Fruit fly (Drosophila melanogaster) whole organism, adult: ENCODE results near the gene CG10803.

Experiments
- CG11617 ChIP-seq: fragments of 200-800 bp; sonication (Bioruptor generic); optimal IDR thresholded peaks from 2 replicates; lab custom pipeline; 2017; ENCODE audit warnings: mild to moderate bottlenecking, missing biosample characterization, missing genetic modification reagents, missing genetic modification characterization
- CG12768 ChIP-seq: fragments of 200-800 bp; sonication (Bioruptor generic); optimal IDR thresholded peaks from 2 replicates; lab custom pipeline; 2017; ENCODE audit warnings: missing biosample characterization, missing genetic modification characterization, mild to moderate bottlenecking, moderate library complexity, missing genetic modification reagents
- CG14711 ChIP-seq: fragments of 200-800 bp; sonication (Bioruptor generic); optimal IDR thresholded peaks from 2 replicates; lab custom pipeline; 2018; ENCODE audit warnings: missing biosample characterization, mild to moderate bottlenecking, missing genetic modification characterization, moderate library complexity
- CG1620 ChIP-seq: fragments of 200-800 bp; sonication (Bioruptor generic); optimal IDR thresholded peaks from 2 replicates; lab custom pipeline; 2016; ENCODE audit warnings: missing biosample characterization, missing genetic modification characterization
- CG33017 ChIP-seq: fragments of 200-800 bp; sonication (Bioruptor generic); optimal IDR thresholded peaks from 2 replicates; lab custom pipeline; 2018; ENCODE audit warnings: missing biosample characterization, mild to moderate bottlenecking, missing genetic modification characterization, moderate library complexity
- CG5204 ChIP-seq: fragments of 200-800 bp; sonication (Bioruptor generic); optimal IDR thresholded peaks from 2 replicates; lab custom pipeline; 2016; ENCODE audit warnings: missing biosample characterization, missing genetic modification characterization
- CG7045 ChIP-seq: fragments of 200-800 bp; sonication (Bioruptor generic); optimal IDR thresholded peaks from 2 replicates; lab custom pipeline; 2017; ENCODE audit warnings: missing biosample characterization, mild to moderate bottlenecking, missing genetic modification characterization
- CG7101 ChIP-seq: fragments of 200-800 bp; sonication (Bioruptor generic); optimal IDR thresholded peaks from 2 replicates; lab custom pipeline; 2018; ENCODE audit warnings: missing biosample characterization, mild to moderate bottlenecking, missing genetic modification characterization, moderate library complexity
- Clk ChIP-seq: fragments of 200-800 bp; sonication (Bioruptor generic); optimal IDR thresholded peaks from 2 replicates; lab custom pipeline; 2017; ENCODE audit warnings: missing biosample characterization, missing genetic modification characterization
- Crg-1 ChIP-seq: fragments of 200-800 bp; sonication (Bioruptor generic); optimal IDR thresholded peaks from 2 replicates; lab custom pipeline; 2016; ENCODE audit warnings: missing biosample characterization, missing genetic modification characterization
- Hr96 ChIP-seq: fragments of 200-800 bp; sonication (Bioruptor generic); optimal IDR thresholded peaks from 2 replicates; lab custom pipeline; 2016; ENCODE audit warnings: missing biosample characterization, missing genetic modification characterization
- Mnt ChIP-seq: fragments of 200-800 bp; sonication (Bioruptor generic); optimal IDR thresholded peaks from 2 replicates; lab custom pipeline; 2016; ENCODE audit warnings: missing biosample characterization, mild to moderate bottlenecking, missing genetic modification characterization
- bab1 ChIP-seq: fragments of 200-800 bp; sonication (Bioruptor generic); optimal IDR thresholded peaks from 3 replicates; lab custom pipeline; 2019; ENCODE audit warnings: missing biosample characterization, mild to moderate bottlenecking, missing genetic modification characterization, moderate library complexity
- cic ChIP-seq: fragments of 200-800 bp; sonication (Bioruptor generic); optimal IDR thresholded peaks from 2 replicates; lab custom pipeline; 2017; ENCODE audit warnings: missing biosample characterization, mild to moderate bottlenecking, missing genetic modification characterization, moderate library complexity
- cnc ChIP-seq, 2 experiments: fragments of >200 bp; optimal IDR thresholded peaks; 2 replicates each; lab custom pipeline; 2017
- kay ChIP-seq: fragments of 200-800 bp; sonication (Bioruptor generic); peaks from one replicate; lab custom pipeline; 2016; ENCODE audit warnings: missing biosample characterization, missing genetic modification characterization, borderline replicate concordance
- ovo ChIP-seq: fragments of 200-800 bp; sonication (Bioruptor generic); optimal IDR thresholded peaks from 2 replicates; lab custom pipeline; 2016; ENCODE audit warnings: missing biosample characterization, missing genetic modification characterization
- pad ChIP-seq: fragments of 200-800 bp; sonication (Bioruptor generic); optimal IDR thresholded peaks from 3 replicates; lab custom pipeline; 2017; ENCODE audit warnings: missing biosample characterization, missing genetic modification characterization, mild to moderate bottlenecking, moderate library complexity, missing genetic modification reagents
- tj ChIP-seq: fragments of 200-800 bp; sonication (Bioruptor generic); optimal IDR thresholded peaks from 3 replicates; lab custom pipeline; 2017; ENCODE audit warnings: missing biosample characterization, mild to moderate bottlenecking, missing genetic modification characterization, moderate library complexity
- toe ChIP-seq: fragments of 200-800 bp; sonication (Bioruptor generic); optimal IDR thresholded peaks from 2 replicates; lab custom pipeline; 2016; ENCODE audit warnings: missing biosample characterization, missing genetic modification characterization

CG10803 gene

DNA sequence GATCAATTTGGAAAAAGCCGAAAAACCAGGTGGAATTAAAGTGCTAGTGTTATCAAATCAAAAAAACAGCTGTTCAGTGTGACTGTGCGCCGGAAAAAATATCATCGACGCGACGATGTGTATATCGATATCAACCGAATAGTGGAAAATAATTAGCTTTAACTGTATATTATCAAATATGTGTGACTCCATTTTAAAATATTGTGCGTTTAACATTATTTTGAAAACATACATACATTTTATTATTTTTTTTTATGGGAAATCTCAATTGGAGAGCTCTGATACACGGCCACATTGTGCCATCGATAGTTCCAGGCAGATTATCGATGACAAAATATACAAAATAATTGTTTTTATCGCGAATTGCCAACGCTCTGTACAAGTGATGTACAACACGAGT lies at the start of gene CG10803, which contains the start of gene CG14270:
CG10803 (plus strand) TSS at position 347 of the 400 bp plus-strand sequence.
CG14270 (minus strand) TSS at position 75 of the 400 bp plus-strand sequence.
- TF ChIP-seq CG11617 (GFP tag; lab: Kevin White, UChicago): no peak
- TF ChIP-seq cnc (optimal IDR thresholded peaks at IDR 0.05; lab: Kevin White, UChicago): no peak
- TF ChIP-seq Mnt: peak; percentile 63
- TF ChIP-seq tj (GFP tag; lab: Kevin White, UChicago): peak; percentile 47
- TF ChIP-seq pad (GFP tag; lab: Kevin White, UChicago): no peak
- TF ChIP-seq CG7101: no peak
- no peak for TF ChIP-seq Clk (GFP tag; lab: Kevin White, UChicago)
- peak; percentile 8 for TF ChIP-seq CG5204 (GFP tag; lab: Kevin White, UChicago)
- no peak for TF ChIP-seq CG1620 (GFP tag; lab: Kevin White, UChicago)
- no peak for TF ChIP-seq CG33017 (tag; lab: Kevin White, UChicago)
- no peak for TF ChIP-seq kay (GFP tag; lab: Kevin White, UChicago)
- TF ChIP-seq bab1: peak; percentile 43
- no peak for TF ChIP-seq ovo (GFP tag; lab: Kevin White, UChicago)
- TF ChIP-seq toe (GFP tag; lab: Kevin White, UChicago): peak; percentile 22
- TF ChIP-seq CG7045 (GFP tag; lab: Kevin White, UChicago): no peak
- TF ChIP-seq CG14711 (tag; lab: Kevin White, UChicago): peak; percentile 2
- no peak for TF ChIP-seq CG12768 (GFP tag; lab: Kevin White, UChicago)

DNA sequence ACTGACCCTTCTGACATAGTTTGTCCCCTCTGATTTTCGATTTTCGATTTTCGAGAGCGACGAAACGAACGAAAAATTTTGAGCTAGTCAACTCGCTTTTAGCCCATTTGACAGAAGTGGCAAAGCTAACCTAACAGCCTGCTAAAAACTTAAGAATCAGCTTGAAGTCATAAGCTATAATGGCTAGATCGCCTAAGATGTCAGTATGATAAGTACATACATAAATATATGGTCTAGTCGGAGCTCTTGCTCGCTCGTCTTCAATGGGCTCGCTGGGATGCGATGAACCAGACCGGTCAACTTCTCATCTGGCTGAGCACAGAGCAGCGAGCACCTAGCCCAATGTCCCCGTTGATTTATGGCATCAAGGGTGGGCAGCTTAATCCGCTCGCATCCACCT lies 49.7 kb upstream of the CG10803 start, which contains the start of gene CG14269:
CG14269 (minus strand) TSS at position 101 of the 400 bp plus-strand sequence.
- TF ChIP-seq CG11617 (GFP tag; lab: Kevin White, UChicago) (no peak), kay (GFP tag; lab: Kevin White, UChicago) (no peak), toe (GFP tag; lab: Kevin White, UChicago) (no peak), Crg-1 (no peak), CG12768 (GFP tag; lab: Kevin White, UChicago) (no peak), cic (GFP tag; lab: Kevin White, UChicago) (no peak), CG7101 (no peak), CG1620 (GFP tag; lab: Kevin White, UChicago) (no peak), Mnt (no peak), CG33017 (tag; lab: Kevin White, UChicago) (no peak), bab1 (no peak), tj (GFP tag; lab: Kevin White, UChicago) (no peak), Hr96 (GFP tag; lab: Kevin White, UChicago) (no peak), CG7045 (GFP tag; lab: Kevin White, UChicago) (no peak), pad (GFP tag; lab: Kevin White, UChicago) (no peak)

DNA sequence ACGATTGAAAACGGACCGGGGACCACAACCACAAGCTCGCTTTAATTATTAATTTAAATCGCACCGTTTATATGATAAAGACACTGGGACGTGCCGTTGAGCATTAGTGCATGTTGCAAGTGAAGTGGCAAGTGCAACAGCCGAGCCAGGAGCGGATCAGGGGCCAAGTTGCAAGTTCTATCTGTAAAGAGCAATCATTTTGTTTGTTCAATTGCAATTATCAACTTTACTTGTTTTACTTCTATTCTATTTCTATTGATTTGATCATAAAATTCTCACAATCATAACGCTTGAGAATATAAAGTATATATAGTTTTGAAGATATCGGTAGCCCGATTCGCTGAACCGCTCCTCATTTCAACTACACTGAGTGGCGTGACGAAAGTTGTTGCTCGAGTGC lies 49.3 kb upstream of the CG10803 start:
- TF ChIP-seq Clk (GFP tag; lab: Kevin White, UChicago) (no peak), Hr96 (GFP tag; lab: Kevin White, UChicago) (no peak)

DNA sequence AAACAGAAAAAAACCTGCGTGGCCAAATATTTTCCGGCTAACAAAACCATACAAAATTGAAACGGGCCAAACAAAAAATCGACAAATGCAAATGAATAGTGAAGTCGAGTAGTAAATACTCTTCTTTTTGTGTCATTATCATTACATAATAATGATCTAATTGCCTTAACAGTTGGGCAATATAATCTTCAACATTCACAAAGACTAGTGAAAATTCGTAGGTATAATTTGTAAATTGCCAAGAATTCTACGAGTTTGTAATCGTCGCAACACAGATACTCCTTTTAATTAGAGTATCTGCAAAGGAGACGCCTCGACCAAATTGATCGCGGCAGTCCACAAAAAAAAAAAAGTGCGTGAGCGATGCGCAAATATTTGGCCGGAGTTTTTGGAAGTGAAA lies 48.0 kb upstream of the CG10803 start:
- TF ChIP-seq pad (GFP tag; lab: Kevin White, UChicago): no peak
- no peak for TF ChIP-seq CG33017 (tag; lab: Kevin White, UChicago)
- no peak for TF ChIP-seq CG11617 (GFP tag; lab: Kevin White, UChicago)
- no peak for TF ChIP-seq CG7101
- no peak for TF ChIP-seq toe (GFP tag; lab: Kevin White, UChicago)
- TF ChIP-seq Crg-1: no peak

DNA sequence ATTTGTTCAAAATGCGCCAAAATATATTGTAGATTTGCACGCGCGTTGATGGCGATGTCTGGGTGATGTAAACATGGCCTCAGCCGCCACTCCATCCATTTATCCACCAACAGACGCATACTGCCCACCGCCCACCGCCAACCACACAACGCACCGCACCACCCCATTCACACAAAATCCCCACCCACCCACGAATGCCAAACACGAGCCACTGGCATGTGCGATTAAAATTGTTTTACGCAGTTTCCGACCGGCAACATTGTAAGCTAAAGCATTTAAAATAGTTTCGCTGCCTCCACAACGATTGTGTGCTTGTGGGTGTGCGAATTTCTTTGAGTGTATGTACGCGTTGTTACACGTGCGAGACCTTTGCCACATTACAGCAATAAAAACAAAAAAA lies 44.9 kb upstream of the CG10803 start:
- TF ChIP-seq CG11617 (GFP tag; lab: Kevin White, UChicago) (no peak), Mnt (peak; percentile 71)

DNA sequence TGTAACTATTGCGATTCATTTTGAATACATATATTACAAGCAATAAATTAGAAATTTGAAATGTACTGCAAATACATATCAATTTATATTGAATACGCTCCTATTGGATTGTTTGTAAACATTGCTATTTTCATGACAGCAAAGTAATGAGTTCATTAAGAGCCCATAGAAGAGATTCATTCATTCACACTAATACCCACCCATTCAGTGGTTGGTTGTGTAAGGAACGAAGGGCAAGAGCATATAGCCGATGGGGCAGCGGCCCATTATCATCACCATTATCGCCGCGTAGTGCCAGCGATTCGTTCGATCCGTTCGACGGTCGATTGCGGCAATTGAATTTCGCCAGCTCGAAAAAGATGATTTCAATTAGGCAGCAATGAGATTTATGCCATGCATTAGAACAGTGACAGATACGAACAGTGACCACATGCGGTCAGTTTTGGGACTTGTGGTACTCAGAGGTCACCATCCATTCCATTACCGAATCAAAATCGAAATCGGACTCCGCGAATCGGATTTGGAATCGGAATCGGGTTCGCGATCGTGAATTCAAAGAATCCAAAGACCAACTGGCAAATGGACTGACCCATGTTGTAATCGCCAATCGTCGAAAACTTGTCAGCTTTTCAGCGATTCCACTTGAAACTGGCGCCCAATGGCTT lies 42.8 kb upstream of the CG10803 start:
- no peak for TF ChIP-seq Hr96 (GFP tag; lab: Kevin White, UChicago)
- peak; percentile 81 for TF ChIP-seq cic (GFP tag; lab: Kevin White, UChicago)
- peak; percentile 1 for TF ChIP-seq Mnt
- TF ChIP-seq toe (GFP tag; lab: Kevin White, UChicago): no peak
- TF ChIP-seq CG12768 (GFP tag; lab: Kevin White, UChicago): no peak
- TF ChIP-seq cnc (optimal IDR thresholded peaks at IDR 0.05; lab: Kevin White, UChicago): no peak
- no peak for TF ChIP-seq CG14711 (tag; lab: Kevin White, UChicago)
- no peak for TF ChIP-seq ovo (GFP tag; lab: Kevin White, UChicago)
- TF ChIP-seq CG33017 (tag; lab: Kevin White, UChicago): no peak
- no peak for TF ChIP-seq CG5204 (GFP tag; lab: Kevin White, UChicago)
- peak; percentile 76 for TF ChIP-seq kay (GFP tag; lab: Kevin White, UChicago)
- TF ChIP-seq Clk (GFP tag; lab: Kevin White, UChicago): no peak
- TF ChIP-seq tj (GFP tag; lab: Kevin White, UChicago): no peak
- no peak for TF ChIP-seq CG7101

DNA sequence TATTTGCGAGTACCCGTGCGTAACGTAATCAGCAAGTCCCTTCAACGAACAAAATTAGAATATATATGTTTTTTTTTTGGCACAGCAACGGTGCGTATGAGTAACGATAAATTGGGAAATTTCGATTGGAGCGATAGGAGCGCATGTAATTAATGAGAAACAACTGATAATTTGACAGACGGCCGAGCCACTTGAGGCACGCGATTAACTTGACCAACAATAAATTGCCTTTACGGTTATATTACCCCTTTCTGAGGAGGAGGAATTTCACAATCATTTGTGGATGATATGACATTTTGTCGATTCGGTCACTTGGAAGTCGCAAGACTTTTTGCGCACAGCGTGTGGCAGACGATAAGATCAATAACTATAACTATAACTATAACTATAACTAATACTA lies 41.5 kb upstream of the CG10803 start:
- no peak for TF ChIP-seq Hr96 (GFP tag; lab: Kevin White, UChicago)
- no peak for TF ChIP-seq CG5204 (GFP tag; lab: Kevin White, UChicago)
- TF ChIP-seq CG7045 (GFP tag; lab: Kevin White, UChicago): no peak
- TF ChIP-seq CG33017 (tag; lab: Kevin White, UChicago): no peak
- TF ChIP-seq bab1: no peak
- no peak for TF ChIP-seq cnc (optimal IDR thresholded peaks at IDR 0.05; lab: Kevin White, UChicago)
- TF ChIP-seq pad (GFP tag; lab: Kevin White, UChicago): no peak
- TF ChIP-seq CG12768 (GFP tag; lab: Kevin White, UChicago): no peak
- TF ChIP-seq CG7101: no peak
- no peak for TF ChIP-seq CG1620 (GFP tag; lab: Kevin White, UChicago)
- no peak for TF ChIP-seq ovo (GFP tag; lab: Kevin White, UChicago)
- TF ChIP-seq CG14711 (tag; lab: Kevin White, UChicago): no peak
- no peak for TF ChIP-seq CG11617 (GFP tag; lab: Kevin White, UChicago)
- TF ChIP-seq cic (GFP tag; lab: Kevin White, UChicago): no peak
